Worm (Caenorhabditis elegans) whole organism, L4 larva: ENCODE results near the gene C32D5.12.
A peak's percentile ranks its signal among the peaks of the same experiment; 100 is the strongest.

Experiments used
- F26F4.8 ChIP-seq: fragments of 200-800 bp; sonication (Bioruptor generic); conservative IDR thresholded peaks from 2 replicates; pipeline ENCODE4 v1.3.6; 2022; ENCODE audit warnings: missing genetic modification characterization, missing compliant biosample characterization
- F37D6.2 ChIP-seq: sonication (generic microtip); optimal IDR thresholded peaks from 2 replicates; lab custom pipeline; 2016; ENCODE audit warnings: mild to moderate bottlenecking, missing genetic modification characterization, missing compliant biosample characterization
- F49E8.2 ChIP-seq: sonication (generic microtip); optimal IDR thresholded peaks from 2 replicates; lab custom pipeline; 2016; ENCODE audit warnings: missing compliant biosample characterization, mild to moderate bottlenecking, missing genetic modification characterization, borderline replicate concordance
- T26A8.4 ChIP-seq: fragments of 200-800 bp; sonication (Bioruptor generic); IDR thresholded peaks from 2 replicates; pipeline ENCODE4 v1.3.6; 2022; ENCODE audit warnings: missing genetic modification characterization, missing compliant biosample characterization
- Y105C5A.15 ChIP-seq: fragments of 200-800 bp; sonication (Bioruptor generic); IDR thresholded peaks from 2 replicates; pipeline ENCODE4 v1.3.6; 2022; ENCODE audit warnings: missing genetic modification characterization, missing compliant biosample characterization
- ZK546.5 ChIP-seq, 2 experiments: sonication (generic microtip); optimal IDR thresholded peaks; 2 replicates each; lab custom pipeline; 2017; ENCODE audit warnings: missing biosample characterization in 2 of 2, missing genetic modification characterization in 2 of 2
- aha-1 ChIP-seq: fragments of 150-350 bp; peaks from one replicate; lab custom pipeline; 2014; ENCODE audit warnings: missing biosample characterization, missing genetic modification characterization
- arid-1 ChIP-seq: fragments of 200-800 bp; sonication (Bioruptor generic); conservative IDR thresholded peaks from 2 replicates; pipeline ENCODE4 v1.3.6; 2022; ENCODE audit warnings: missing genetic modification reagents, missing genetic modification characterization, missing compliant biosample characterization
- attf-4 ChIP-seq: sonication (generic microtip); optimal IDR thresholded peaks from 3 replicates; lab custom pipeline; 2017; ENCODE audit warnings: missing biosample characterization, missing genetic modification characterization
- ceh-28 ChIP-seq: fragments of 150-350 bp; optimal IDR thresholded peaks from 2 replicates; lab custom pipeline; 2014; ENCODE audit warnings: missing biosample characterization, missing genetic modification reagents, missing genetic modification characterization
- ceh-32 ChIP-seq: sonication (generic microtip); optimal IDR thresholded peaks from 2 replicates; lab custom pipeline; 2016; ENCODE audit warnings: mild to moderate bottlenecking, missing genetic modification characterization, missing compliant biosample characterization; ENCODE audit not compliant: poor library complexity
- ceh-62 ChIP-seq: sonication (generic microtip); optimal IDR thresholded peaks from 2 replicates; lab custom pipeline; 2017; ENCODE audit warnings: missing biosample characterization, missing genetic modification characterization
- ceh-82 ChIP-seq: sonication (generic microtip); optimal IDR thresholded peaks from 2 replicates; lab custom pipeline; 2017; ENCODE audit warnings: missing biosample characterization, missing genetic modification characterization
- ces-1 ChIP-seq: fragments of 150-350 bp; sonication (generic microtip); optimal IDR thresholded peaks from 4 replicates; lab custom pipeline; 2014; ENCODE audit warnings: missing biosample characterization, missing genetic modification reagents, missing genetic modification characterization
- cey-2 ChIP-seq: sonication (generic microtip); optimal IDR thresholded peaks from 3 replicates; lab custom pipeline; 2017; ENCODE audit warnings: missing genetic modification characterization, mild to moderate bottlenecking, missing compliant biosample characterization, antibody characterized with exemption, borderline replicate concordance; ENCODE audit not compliant: insufficient read depth
- ctbp-1 ChIP-seq: fragments of 200-800 bp; sonication (Bioruptor generic); IDR thresholded peaks from 2 replicates; pipeline ENCODE4 v1.3.6; 2022; ENCODE audit warnings: missing genetic modification reagents, missing genetic modification characterization, missing compliant biosample characterization
- daf-12 ChIP-seq: fragments of 150-350 bp; optimal IDR thresholded peaks from 2 replicates; lab custom pipeline; 2014; ENCODE audit warnings: missing biosample characterization, missing genetic modification reagents, missing genetic modification characterization
- daf-19 ChIP-seq: fragments of 200-800 bp; sonication (Bioruptor generic); conservative IDR thresholded peaks from 2 replicates; pipeline ENCODE4 v1.3.6; 2022; ENCODE audit warnings: missing genetic modification characterization, missing compliant biosample characterization
- daf-8 ChIP-seq: fragments of 200-800 bp; sonication (Bioruptor generic); IDR thresholded peaks from 2 replicates; pipeline ENCODE4 v1.3.6; 2022; ENCODE audit warnings: missing genetic modification characterization, missing compliant biosample characterization
- egl-43 ChIP-seq: fragments of 200-800 bp; sonication (Bioruptor generic); IDR thresholded peaks from 2 replicates; pipeline ENCODE4 v1.3.6; 2022; ENCODE audit warnings: missing genetic modification reagents, missing genetic modification characterization, missing compliant biosample characterization
- fos-1 ChIP-seq: fragments of 150-350 bp; optimal IDR thresholded peaks from 2 replicates; lab custom pipeline; 2014; ENCODE audit warnings: missing biosample characterization, missing genetic modification characterization
- gei-8 ChIP-seq: fragments of 200-800 bp; sonication (Bioruptor generic); optimal IDR thresholded peaks from 2 replicates; lab custom pipeline; 2018; ENCODE audit warnings: mild to moderate bottlenecking, missing genetic modification characterization, missing compliant biosample characterization
- jun-1 ChIP-seq: fragments of 150-350 bp; optimal IDR thresholded peaks from 2 replicates; lab custom pipeline; 2014; ENCODE audit warnings: missing biosample characterization, missing genetic modification reagents, missing genetic modification characterization
- lim-7 ChIP-seq: fragments of 200-800 bp; sonication (Bioruptor generic); IDR thresholded peaks from 2 replicates; pipeline ENCODE4 v1.3.6; 2022; ENCODE audit warnings: missing genetic modification characterization, missing compliant biosample characterization
- lin-1 ChIP-seq: fragments of 200-800 bp; sonication (Bioruptor generic); IDR thresholded peaks from 2 replicates; pipeline ENCODE4 v1.3.6; 2022; ENCODE audit warnings: missing genetic modification reagents, missing genetic modification characterization, missing compliant biosample characterization
- lin-15B ChIP-seq: fragments of 150-350 bp; sonication (generic microtip); optimal IDR thresholded peaks from 3 replicates; lab custom pipeline; 2014; ENCODE audit warnings: missing biosample characterization, missing genetic modification characterization
- lin-29 ChIP-seq: fragments of 200-800 bp; sonication (Bioruptor generic); IDR thresholded peaks from 2 replicates; pipeline ENCODE4 v1.3.6; 2022; ENCODE audit warnings: missing genetic modification reagents, missing genetic modification characterization, missing compliant biosample characterization
- mdl-1 ChIP-seq, 2 experiments: fragments of 150-350 bp in 1 of 2; sonication (generic microtip) in 1 of 2; optimal IDR thresholded peaks; 2 replicates each; lab custom pipeline; 2014 to 2017; ENCODE audit warnings: missing biosample characterization in 2 of 2, missing genetic modification characterization in 2 of 2
- mxl-3 ChIP-seq: fragments of 200-800 bp; sonication (Bioruptor generic); optimal IDR thresholded peaks from 2 replicates; lab custom pipeline; 2018; ENCODE audit warnings: mild to moderate bottlenecking, missing genetic modification characterization, missing compliant biosample characterization
- nhr-10 ChIP-seq: fragments of 150-350 bp; optimal IDR thresholded peaks from 2 replicates; lab custom pipeline; 2014; ENCODE audit warnings: missing biosample characterization, missing genetic modification characterization
- nhr-237 ChIP-seq: sonication (generic microtip); optimal IDR thresholded peaks from 2 replicates; lab custom pipeline; 2017; ENCODE audit warnings: missing biosample characterization, missing genetic modification characterization
- nhr-25 ChIP-seq: sonication (generic microtip); optimal IDR thresholded peaks from 2 replicates; lab custom pipeline; 2017; ENCODE audit warnings: missing genetic modification characterization, mild to moderate bottlenecking, missing compliant biosample characterization, antibody characterized with exemption, moderate library complexity, borderline replicate concordance; ENCODE audit not compliant: insufficient read depth
- nhr-28 ChIP-seq: fragments of 150-350 bp; optimal IDR thresholded peaks from 2 replicates; lab custom pipeline; 2014; ENCODE audit warnings: missing biosample characterization, missing genetic modification characterization
- nhr-41 ChIP-seq: fragments of 200-800 bp; sonication (Bioruptor generic); IDR thresholded peaks from 2 replicates; pipeline ENCODE4 v1.3.6; 2022; ENCODE audit warnings: missing genetic modification reagents, missing genetic modification characterization, missing compliant biosample characterization
- nhr-76 ChIP-seq: fragments of 150-350 bp; optimal IDR thresholded peaks from 2 replicates; lab custom pipeline; 2014; ENCODE audit warnings: missing biosample characterization, missing genetic modification characterization
- pqm-1 ChIP-seq: sonication (generic microtip); optimal IDR thresholded peaks from 2 replicates; lab custom pipeline; 2017; ENCODE audit warnings: missing biosample characterization, missing genetic modification characterization
- saeg-2 ChIP-seq: fragments of 200-800 bp; sonication (Bioruptor generic); IDR thresholded peaks from 2 replicates; pipeline ENCODE4 v1.3.6; 2022; ENCODE audit warnings: missing genetic modification reagents, missing genetic modification characterization, missing compliant biosample characterization
- sdz-12 ChIP-seq: fragments of 200-800 bp; sonication (Bioruptor generic); optimal IDR thresholded peaks from 2 replicates; lab custom pipeline; 2018; ENCODE audit warnings: mild to moderate bottlenecking, missing genetic modification characterization, missing compliant biosample characterization
- set-16 ChIP-seq: fragments of 200-800 bp; sonication (Bioruptor generic); IDR thresholded peaks from 2 replicates; pipeline ENCODE4 v1.3.6; 2022; ENCODE audit warnings: missing genetic modification reagents, missing genetic modification characterization, missing compliant biosample characterization
- snpc-1.2 ChIP-seq: fragments of 200-800 bp; sonication (Bioruptor generic); IDR thresholded peaks from 2 replicates; pipeline ENCODE4 v1.3.6; 2022; ENCODE audit warnings: missing genetic modification reagents, missing genetic modification characterization, missing compliant biosample characterization
- spr-1 ChIP-seq: sonication (generic microtip); optimal IDR thresholded peaks from 2 replicates; lab custom pipeline; 2016; ENCODE audit warnings: mild to moderate bottlenecking, missing genetic modification characterization, missing compliant biosample characterization
- spr-3 ChIP-seq: fragments of 200-800 bp; sonication (Bioruptor generic); optimal IDR thresholded peaks from 2 replicates; lab custom pipeline; 2018; ENCODE audit warnings: mild to moderate bottlenecking, missing genetic modification characterization, missing compliant biosample characterization
- tag-97 ChIP-seq: fragments of 200-800 bp; sonication (Bioruptor generic); IDR thresholded peaks from 2 replicates; pipeline ENCODE4 v1.3.6; 2022; ENCODE audit warnings: missing genetic modification characterization, missing compliant biosample characterization
- tra-1 ChIP-seq: fragments of 200-800 bp; sonication (Bioruptor generic); IDR thresholded peaks from 2 replicates; pipeline ENCODE4 v1.3.6; 2022; ENCODE audit warnings: missing genetic modification reagents, missing genetic modification characterization, missing compliant biosample characterization
- unc-130 ChIP-seq: sonication (generic microtip); optimal IDR thresholded peaks from 2 replicates; lab custom pipeline; 2016; ENCODE audit warnings: missing genetic modification reagents, missing genetic modification characterization, missing compliant biosample characterization
- unc-39 ChIP-seq: sonication (generic microtip); optimal IDR thresholded peaks from 2 replicates; lab custom pipeline; 2017; ENCODE audit warnings: missing biosample characterization, missing genetic modification characterization
- zfp-2 ChIP-seq: sonication (generic microtip); optimal IDR thresholded peaks from 2 replicates; lab custom pipeline; 2016; ENCODE audit warnings: mild to moderate bottlenecking, missing genetic modification characterization, missing compliant biosample characterization
- zfp-3 ChIP-seq: fragments of 200-800 bp; sonication (Bioruptor generic); conservative IDR thresholded peaks from 2 replicates; pipeline ENCODE4 v1.3.6; 2022; ENCODE audit warnings: missing genetic modification reagents, missing genetic modification characterization, missing compliant biosample characterization
- zip-11 ChIP-seq: fragments of 200-800 bp; sonication (Bioruptor generic); IDR thresholded peaks from 2 replicates; pipeline ENCODE4 v1.3.6; 2022; ENCODE audit warnings: missing genetic modification characterization, missing compliant biosample characterization
- ztf-11 ChIP-seq: fragments of 150-350 bp; optimal IDR thresholded peaks from 2 replicates; lab custom pipeline; 2014; ENCODE audit warnings: missing biosample characterization, missing genetic modification characterization

C32D5.12 gene

DNA sequence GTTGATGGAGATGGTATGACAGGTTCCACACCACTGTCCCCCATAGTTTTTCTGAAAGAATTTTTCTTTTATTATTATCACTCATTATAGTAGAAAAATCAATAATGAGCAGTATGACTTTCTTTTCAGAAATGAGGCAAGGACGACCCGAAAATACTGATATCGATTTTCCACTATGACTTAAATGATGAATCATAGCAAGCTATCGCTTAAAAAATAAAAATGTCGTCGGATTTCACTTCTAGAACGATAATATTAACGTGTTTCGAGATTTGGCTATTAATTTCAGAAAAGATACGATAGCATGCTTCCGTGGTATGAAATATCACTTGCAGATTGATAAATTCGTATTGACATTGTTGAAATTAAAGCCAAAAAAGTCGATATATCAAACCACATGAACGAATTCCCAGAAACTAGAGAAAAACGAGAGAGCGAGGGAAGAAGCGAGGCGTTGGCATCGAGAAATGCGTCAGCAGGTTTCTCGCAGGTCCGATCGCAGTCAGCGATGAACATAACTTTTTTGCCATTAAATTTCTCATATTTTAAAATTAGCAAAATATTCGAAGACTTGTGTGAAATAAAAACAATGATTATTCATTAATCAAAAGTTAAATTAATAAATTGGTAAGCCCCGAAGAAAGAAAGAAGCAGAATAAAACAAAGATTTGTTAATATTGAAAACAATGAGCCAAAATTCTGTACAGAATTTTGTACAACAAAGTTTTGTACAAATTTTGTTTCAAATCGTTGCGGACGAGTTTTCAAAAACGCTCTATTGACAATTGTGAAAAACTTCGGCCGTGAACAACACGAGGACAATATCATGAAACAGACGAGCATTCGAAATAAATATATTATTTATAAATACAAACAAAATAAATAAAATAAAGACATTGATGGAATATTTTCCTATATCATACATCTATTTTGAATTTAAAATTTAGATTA lies 3.1 kb downstream of the C32D5.12 start, which contains the start of gene C32D5.11:
Gene C32D5.11, minus strand, starts transcription at position 51 of the 951 bp plus-strand sequence.
- no peak for TF ChIP-seq ctbp-1 (GFP tag; lab: Robert Waterston, UW)
- TF ChIP-seq attf-4 (tag; lab: Kevin White, UChicago): no peak
- no peak for TF ChIP-seq fos-1
- TF ChIP-seq tra-1 (GFP tag; lab: Robert Waterston, UW): no peak
- no peak for TF ChIP-seq pqm-1 (tag; lab: Kevin White, UChicago)
- peak in 1 of 2 experiments; percentile 46 for TF ChIP-seq mdl-1 (tag; optimal IDR thresholded peaks at IDR 0.05; lab: Kevin White, UChicago)
- no peak for TF ChIP-seq zfp-2 (tag; lab: Kevin White, UChicago)
- no peak for TF ChIP-seq spr-3
- peak; percentile 0 for TF ChIP-seq F37D6.2 (tag; lab: Kevin White, UChicago)
- no peak for TF ChIP-seq F49E8.2
- peak; percentile 42 for TF ChIP-seq mxl-3 (GFP tag; lab: Kevin White, UChicago)
- no peak for TF ChIP-seq lin-29
- no peak for TF ChIP-seq ceh-32 (tag; lab: Kevin White, UChicago)
- no peak for TF ChIP-seq daf-12 (tag; lab: Kevin White, UChicago)
- TF ChIP-seq zip-11 (GFP tag; lab: Robert Waterston, UW): no peak
- TF ChIP-seq nhr-76 (tag; lab: Kevin White, UChicago): no peak
- TF ChIP-seq unc-130: peak; percentile 40
- no peak for TF ChIP-seq set-16
- no peak for TF ChIP-seq nhr-237 (tag; lab: Kevin White, UChicago)
- TF ChIP-seq nhr-10: no peak
- TF ChIP-seq ces-1 (GFP tag; lab: Kevin White, UChicago): no peak
- no peak for TF ChIP-seq cey-2
- TF ChIP-seq tag-97 (GFP tag; lab: Robert Waterston, UW): no peak
- no peak for TF ChIP-seq spr-1 (tag; lab: Kevin White, UChicago)
- no peak for TF ChIP-seq lim-7 (GFP tag; lab: Robert Waterston, UW)
- no peak for TF ChIP-seq zfp-3
- TF ChIP-seq jun-1 (tag; lab: Kevin White, UChicago): no peak
- no peak for TF ChIP-seq Y105C5A.15 (GFP tag; lab: Robert Waterston, UW)
- no peak for TF ChIP-seq F26F4.8 (GFP tag; lab: Robert Waterston, UW)
- peak; percentile 14 for TF ChIP-seq nhr-25 (tag; lab: Kevin White, UChicago)
- TF ChIP-seq snpc-1.2 (GFP tag; lab: Robert Waterston, UW): no peak
- no peak for TF ChIP-seq ceh-82 (tag; lab: Kevin White, UChicago)
- TF ChIP-seq saeg-2: no peak
- TF ChIP-seq aha-1: peak; percentile 96
- TF ChIP-seq nhr-41: no peak
- TF ChIP-seq daf-19 (GFP tag; lab: Robert Waterston, UW): no peak
- peak; percentile 70 for TF ChIP-seq nhr-28 (tag; lab: Kevin White, UChicago)
- no peak for TF ChIP-seq daf-8 (GFP tag; lab: Robert Waterston, UW)
- no peak for TF ChIP-seq lin-15B (tag; lab: Kevin White, UChicago)
- no peak for TF ChIP-seq sdz-12
- no peak for TF ChIP-seq egl-43 (GFP tag; lab: Robert Waterston, UW)
- TF ChIP-seq ztf-11 (tag; lab: Kevin White, UChicago): no peak
- peak; percentile 34 for TF ChIP-seq ceh-28 (tag; lab: Kevin White, UChicago)
- no peak for TF ChIP-seq ceh-62 (tag; lab: Kevin White, UChicago)
- peak; percentile 55 for TF ChIP-seq T26A8.4 (GFP tag; lab: Robert Waterston, UW)
- no peak for TF ChIP-seq unc-39 (tag; lab: Kevin White, UChicago)
- no peak for TF ChIP-seq gei-8 (GFP tag; lab: Kevin White, UChicago)
- TF ChIP-seq arid-1 (GFP tag; lab: Robert Waterston, UW): no peak; the same call in 1 of the 2 replicates
- TF ChIP-seq lin-1 (GFP tag; lab: Robert Waterston, UW): no peak
- TF ChIP-seq ZK546.5 (tag; optimal IDR thresholded peaks at IDR 0.05; lab: Kevin White, UChicago): no peak
